Fruit fly (Drosophila melanogaster) whole organism, prepupa: ENCODE measurements around the gene OXA1L.

Experiments
- CG10631 ChIP-seq: fragments of 200-800 bp; sonication (Bioruptor generic); optimal IDR thresholded peaks from 2 replicates; lab custom pipeline; 2016; ENCODE audit warnings: missing biosample characterization, missing genetic modification characterization
- CG10669 ChIP-seq: fragments of 200-800 bp; sonication (Bioruptor generic); optimal IDR thresholded peaks from 3 replicates; lab custom pipeline; 2018; ENCODE audit warnings: missing biosample characterization, mild to moderate bottlenecking, missing genetic modification characterization, moderate library complexity
- CG11294 ChIP-seq: fragments of 200-800 bp; sonication (Bioruptor generic); IDR thresholded peaks from 2 replicates; pipeline ENCODE4 v1.3.6; 2022; ENCODE audit warnings: missing biosample characterization, missing genetic modification characterization
- CG11762 ChIP-seq: fragments of 200-800 bp; sonication (Bioruptor generic); optimal IDR thresholded peaks from 3 replicates; lab custom pipeline; 2016; ENCODE audit warnings: missing biosample characterization, missing genetic modification characterization; ENCODE audit not compliant: insufficient read depth
- CG1621 ChIP-seq: fragments of 200-800 bp; sonication (Bioruptor generic); optimal IDR thresholded peaks from 3 replicates; lab custom pipeline; 2018; ENCODE audit warnings: missing biosample characterization, mild to moderate bottlenecking, missing genetic modification characterization
- CG16779 ChIP-seq: fragments of 200-800 bp; sonication (Bioruptor generic); optimal IDR thresholded peaks from 3 replicates; lab custom pipeline; 2017; ENCODE audit warnings: missing biosample characterization, mild to moderate bottlenecking, missing genetic modification characterization
- CG31627 ChIP-seq: fragments of 200-800 bp; sonication (Bioruptor generic); optimal IDR thresholded peaks from 3 replicates; lab custom pipeline; 2016; ENCODE audit warnings: missing biosample characterization, missing genetic modification characterization
- CG32006 ChIP-seq: fragments of 200-800 bp; sonication (Bioruptor generic); optimal IDR thresholded peaks from 3 replicates; lab custom pipeline; 2017; ENCODE audit warnings: missing biosample characterization, mild to moderate bottlenecking, missing genetic modification characterization
- CG3919 ChIP-seq: fragments of 200-800 bp; sonication (Bioruptor generic); optimal IDR thresholded peaks from 3 replicates; lab custom pipeline; 2016; ENCODE audit warnings: missing biosample characterization, missing genetic modification characterization
- CG4318 ChIP-seq: fragments of 200-800 bp; sonication (Bioruptor generic); optimal IDR thresholded peaks from 3 replicates; lab custom pipeline; 2017; ENCODE audit warnings: missing biosample characterization, mild to moderate bottlenecking, missing genetic modification characterization
- CG6163 ChIP-seq: fragments of 200-800 bp; sonication (Bioruptor generic); IDR thresholded peaks from 3 replicates; pipeline ENCODE4 v1.3.6; 2022; ENCODE audit warnings: missing biosample characterization, missing genetic modification characterization
- CG6808 ChIP-seq: fragments of 200-800 bp; sonication (Bioruptor generic); optimal IDR thresholded peaks from 3 replicates; lab custom pipeline; 2017; ENCODE audit warnings: missing biosample characterization, missing genetic modification characterization, mild to moderate bottlenecking, moderate library complexity, missing genetic modification reagents
- CG8119 ChIP-seq: fragments of 200-800 bp; sonication (Bioruptor generic); IDR thresholded peaks from 3 replicates; pipeline ENCODE4 v1.3.6; 2022; ENCODE audit warnings: missing biosample characterization, missing genetic modification characterization
- CG8319 ChIP-seq: fragments of 200-800 bp; sonication (Bioruptor generic); optimal IDR thresholded peaks from 3 replicates; lab custom pipeline; 2016; ENCODE audit warnings: missing biosample characterization, missing genetic modification characterization
- CG8632 ChIP-seq: fragments of 200-800 bp; sonication (Bioruptor generic); optimal IDR thresholded peaks from 3 replicates; lab custom pipeline; 2016; ENCODE audit warnings: missing biosample characterization, missing genetic modification characterization
- CG9139 ChIP-seq: fragments of 200-800 bp; sonication (Bioruptor generic); optimal IDR thresholded peaks from 3 replicates; lab custom pipeline; 2017; ENCODE audit warnings: missing biosample characterization, mild to moderate bottlenecking, missing genetic modification characterization
- Eip78C ChIP-seq: fragments of 200-800 bp; sonication (Bioruptor generic); peaks from one replicate; lab custom pipeline; 2016; ENCODE audit warnings: missing biosample characterization, missing genetic modification characterization
- Eip93F ChIP-seq: fragments of 200-800 bp; sonication (Bioruptor generic); optimal IDR thresholded peaks from 2 replicates; lab custom pipeline; 2016; ENCODE audit warnings: missing biosample characterization, mild to moderate bottlenecking, missing genetic modification characterization
- Ets21C ChIP-seq: fragments of 200-800 bp; sonication (Bioruptor generic); optimal IDR thresholded peaks from 3 replicates; lab custom pipeline; 2016; ENCODE audit warnings: missing biosample characterization, missing genetic modification characterization
- Ets96B ChIP-seq: fragments of 200-800 bp; optimal IDR thresholded peaks from 2 replicates; lab custom pipeline; 2019; ENCODE audit warnings: missing biosample characterization, mild to moderate bottlenecking, missing genetic modification characterization, moderate library complexity
- Hr4 ChIP-seq: fragments of 200-800 bp; sonication (Bioruptor generic); optimal IDR thresholded peaks from 3 replicates; lab custom pipeline; 2016; ENCODE audit warnings: missing biosample characterization, missing genetic modification characterization
- Smox ChIP-seq: fragments of 200-800 bp; sonication (Bioruptor generic); optimal IDR thresholded peaks from 3 replicates; lab custom pipeline; 2016; ENCODE audit warnings: missing biosample characterization, missing genetic modification characterization
- Sox14 ChIP-seq: fragments of 200-800 bp; sonication (Bioruptor generic); optimal IDR thresholded peaks from 3 replicates; lab custom pipeline; 2016; ENCODE audit warnings: missing biosample characterization, missing genetic modification characterization
- acj6 ChIP-seq: fragments of 200-800 bp; sonication (Bioruptor generic); optimal IDR thresholded peaks from 3 replicates; lab custom pipeline; 2016; ENCODE audit warnings: missing biosample characterization, missing genetic modification characterization
- eg ChIP-seq: fragments of 200-800 bp; sonication (Bioruptor generic); IDR thresholded peaks from 3 replicates; pipeline ENCODE4 v1.3.6; 2022; ENCODE audit warnings: missing biosample characterization, missing genetic modification characterization
- fkh ChIP-seq: fragments of 200-800 bp; sonication (Bioruptor generic); optimal IDR thresholded peaks from 3 replicates; lab custom pipeline; 2017; ENCODE audit warnings: missing biosample characterization, mild to moderate bottlenecking, missing genetic modification characterization, moderate library complexity
- lz ChIP-seq: fragments of 200-800 bp; sonication (Bioruptor generic); optimal IDR thresholded peaks from 3 replicates; lab custom pipeline; 2016; ENCODE audit warnings: missing biosample characterization, missing genetic modification characterization
- net ChIP-seq: fragments of 200-800 bp; sonication (Bioruptor generic); optimal IDR thresholded peaks from 3 replicates; lab custom pipeline; 2016; ENCODE audit warnings: missing biosample characterization, missing genetic modification characterization
- pdm3 ChIP-seq: fragments of 200-800 bp; sonication (Bioruptor generic); optimal IDR thresholded peaks from 3 replicates; lab custom pipeline; 2016; ENCODE audit warnings: missing biosample characterization, missing genetic modification characterization
- salr ChIP-seq, 2 experiments: fragments of 200-800 bp; sonication (Bioruptor generic); optimal IDR thresholded peaks; 3 replicates each; lab custom pipeline; 2016 to 2018; ENCODE audit warnings: missing biosample characterization in 2 of 2, missing genetic modification characterization in 2 of 2, mild to moderate bottlenecking in 1 of 2
- svp ChIP-seq: fragments of 200-800 bp; sonication (Bioruptor generic); peaks from one replicate; lab custom pipeline; 2016; ENCODE audit warnings: missing biosample characterization, missing genetic modification characterization
- topi ChIP-seq: fragments of 200-800 bp; sonication (Bioruptor generic); optimal IDR thresholded peaks from 3 replicates; lab custom pipeline; 2016; ENCODE audit warnings: missing biosample characterization, missing genetic modification characterization
- vri ChIP-seq: fragments of 200-800 bp; sonication (Bioruptor generic); optimal IDR thresholded peaks from 3 replicates; lab custom pipeline; 2016; ENCODE audit warnings: missing biosample characterization, mild to moderate bottlenecking, missing genetic modification characterization

Gene OXA1L

DNA sequence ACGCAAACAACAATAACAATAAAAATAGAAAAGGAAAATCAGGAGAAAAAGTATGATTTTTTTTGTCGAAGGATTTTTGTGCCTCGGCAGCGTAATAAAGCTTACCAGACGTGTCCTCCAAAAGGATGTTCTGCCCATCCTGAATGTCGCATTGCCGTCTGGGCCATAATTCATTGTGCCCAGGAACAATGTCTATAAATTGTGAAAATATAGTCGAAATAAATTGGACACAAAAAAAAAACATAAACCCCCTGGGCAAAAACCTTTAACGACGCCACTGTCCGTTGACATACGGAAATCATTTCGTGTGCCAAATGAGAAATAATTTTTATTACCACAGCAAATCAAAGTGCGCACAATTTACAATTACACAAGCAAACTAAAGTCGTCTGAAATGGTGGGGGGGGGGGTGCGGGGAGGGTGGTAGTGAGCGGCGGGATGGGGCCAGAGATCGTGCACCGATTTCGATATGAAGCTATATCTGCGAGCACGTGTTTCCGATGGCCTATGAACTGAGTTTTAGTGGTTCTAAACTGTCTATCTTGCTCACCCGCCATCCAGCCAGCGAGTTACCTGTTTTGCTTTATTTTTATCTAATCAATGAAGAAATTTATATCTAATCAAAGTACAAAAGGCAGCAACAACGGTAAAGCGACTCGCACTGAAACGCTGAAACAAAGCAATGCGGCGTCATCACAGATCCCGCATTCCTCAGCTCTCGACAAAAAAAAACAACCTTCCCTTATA lies 19.5 kb downstream of the OXA1L start (continued):
- TF ChIP-seq CG32006 (GFP tag; lab: Kevin White, UChicago) (no peak), Sox14 (GFP tag; lab: Kevin White, UChicago) (no peak), CG1621 (tag; lab: Kevin White, UChicago) (no peak), CG3919 (GFP tag; lab: Kevin White, UChicago) (no peak), Ets21C (GFP tag; lab: Kevin White, UChicago) (no peak), CG10669 (no peak), CG8632 (GFP tag; lab: Kevin White, UChicago) (no peak), net (GFP tag; lab: Kevin White, UChicago) (no peak), CG8119 (GFP tag; lab: Robert Waterston, UW) (no peak), Eip93F (GFP tag; lab: Kevin White, UChicago) (no peak), CG10631 (GFP tag; lab: Kevin White, UChicago) (no peak), pdm3 (peak; percentile 6), vri (GFP tag; lab: Kevin White, UChicago) (no peak), fkh (GFP tag; lab: Kevin White, UChicago) (no peak), salr (GFP tag; optimal IDR thresholded peaks at IDR 0.05; lab: Kevin White, UChicago) (no peak), CG6808 (GFP tag; lab: Kevin White, UChicago) (no peak), CG11294 (GFP tag; lab: Robert Waterston, UW) (no peak), Hr4 (GFP tag; lab: Kevin White, UChicago) (no peak), Ets96B (tag; lab: Kevin White, UChicago) (no peak), svp (GFP tag; lab: Kevin White, UChicago) (no peak), CG11762 (no peak), topi (GFP tag; lab: Kevin White, UChicago) (no peak), CG4318 (GFP tag; lab: Kevin White, UChicago) (no peak), Smox (no peak)

DNA sequence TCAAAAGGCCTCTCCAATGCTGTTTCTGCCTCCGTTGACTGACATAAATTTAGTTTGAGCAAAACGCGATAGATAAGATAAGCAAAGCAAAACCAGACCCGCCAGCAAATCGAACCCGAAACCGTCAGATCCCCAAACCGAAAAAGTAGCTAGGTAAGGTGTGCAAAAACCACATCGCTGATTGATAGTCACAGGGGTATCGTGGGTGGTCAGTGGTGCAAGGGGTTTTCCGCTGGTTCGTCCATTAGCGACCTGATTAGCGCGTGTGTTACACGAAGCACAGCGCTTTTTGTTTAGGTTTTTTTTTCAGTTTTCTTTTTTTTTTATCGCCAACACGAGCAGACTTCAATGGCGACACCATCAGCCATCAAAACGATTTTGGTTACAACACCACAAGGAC lies 22.3 kb downstream of the OXA1L start:
- TF ChIP-seq CG31627 (GFP tag; lab: Kevin White, UChicago), result no peak
- TF ChIP-seq vri (GFP tag; lab: Kevin White, UChicago), result peak; percentile 48

DNA sequence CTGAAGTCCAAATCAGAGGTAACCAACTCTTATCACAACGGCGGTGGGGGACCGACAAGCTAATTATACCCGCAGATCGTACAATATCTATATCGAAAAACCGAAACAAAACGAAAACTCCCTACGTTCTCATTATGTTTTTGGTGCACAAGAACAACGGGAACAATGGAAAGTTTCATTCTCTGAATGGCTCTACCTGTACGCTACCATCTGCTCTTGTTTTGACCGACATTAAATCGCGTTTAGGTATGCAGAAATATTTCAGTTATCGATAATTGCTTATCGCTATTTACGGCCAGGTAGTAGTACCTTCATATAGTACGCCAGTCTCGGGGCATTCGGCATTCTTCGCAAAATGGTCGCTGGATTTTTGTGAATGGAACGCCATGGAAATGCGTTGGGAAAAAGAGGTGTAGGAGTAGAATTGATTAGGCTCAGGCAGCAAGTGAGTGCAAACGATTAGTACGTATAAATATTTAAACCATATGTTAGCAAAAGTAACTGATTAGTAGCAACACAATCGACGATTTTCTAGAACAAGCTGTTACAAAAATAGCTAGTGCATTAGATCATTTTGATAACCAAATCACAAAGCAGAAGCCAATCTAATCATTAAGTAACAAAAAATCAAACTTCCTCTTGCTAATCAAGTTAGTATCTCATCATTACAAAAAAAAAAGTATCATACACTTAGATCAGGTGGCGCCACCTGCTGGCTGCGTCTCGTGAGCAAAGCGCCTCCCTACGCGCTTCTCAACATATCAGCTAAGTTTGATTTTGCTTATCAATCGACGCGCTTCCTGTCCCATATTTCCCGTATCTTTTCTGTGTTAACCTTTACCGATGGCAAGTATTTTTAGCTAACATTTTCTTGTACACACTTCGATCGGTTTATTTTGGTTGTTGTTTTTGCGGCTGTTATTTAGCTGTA lies 23.5 kb downstream of the OXA1L start:
- TF ChIP-seq CG1621 (tag; lab: Kevin White, UChicago) (no peak), net (GFP tag; lab: Kevin White, UChicago) (no peak), Eip78C (GFP tag; lab: Kevin White, UChicago) (peak; percentile 36), vri (GFP tag; lab: Kevin White, UChicago) (peak; percentile 19), fkh (GFP tag; lab: Kevin White, UChicago) (peak; percentile 42), salr (GFP tag; optimal IDR thresholded peaks at IDR 0.05; lab: Kevin White, UChicago) (no peak), eg (GFP tag; lab: Robert Waterston, UW) (no peak), CG9139 (GFP tag; lab: Kevin White, UChicago) (no peak), acj6 (no peak)

DNA sequence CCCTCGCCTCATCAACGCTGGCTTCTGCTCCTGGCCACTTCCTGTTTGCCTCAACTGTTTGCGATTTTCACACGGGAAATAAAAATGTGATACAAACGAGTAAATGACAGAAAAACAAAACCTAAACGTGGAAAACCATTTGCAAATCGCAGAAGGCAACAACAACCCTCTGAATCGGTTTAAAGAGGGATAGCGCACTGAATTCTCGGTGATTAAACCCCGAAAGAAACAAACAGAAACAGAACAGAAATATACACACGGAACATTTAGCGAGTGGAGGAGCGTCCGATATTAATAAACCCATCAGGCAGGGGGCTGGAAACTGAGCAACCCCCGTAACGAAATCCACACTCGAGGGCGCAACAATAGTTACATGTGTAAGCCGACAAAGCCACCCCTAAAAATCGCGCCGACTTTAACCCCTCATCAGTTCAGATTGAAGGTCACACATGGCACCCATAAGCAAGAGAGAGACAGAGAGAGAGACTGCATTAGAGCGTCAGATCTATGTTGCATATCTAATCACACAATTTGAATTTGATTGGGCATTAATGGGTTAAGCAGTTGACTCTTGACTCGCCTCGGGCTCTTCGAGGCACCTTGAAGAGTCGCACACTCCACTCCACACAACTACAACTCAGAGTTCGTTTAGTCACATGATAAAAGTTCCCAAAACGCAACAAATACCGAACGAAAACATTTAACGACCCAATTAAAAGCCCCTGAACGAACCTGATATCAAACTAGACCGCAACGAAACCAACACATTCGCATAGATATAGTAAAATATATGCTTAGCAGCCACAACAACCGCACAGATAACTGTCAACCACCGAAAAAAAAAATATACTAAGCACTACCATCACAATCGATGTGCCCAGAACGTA lies 24.4 kb downstream of the OXA1L start:
- TF ChIP-seq CG1621 (tag; lab: Kevin White, UChicago) (no peak), CG6163 (GFP tag; lab: Robert Waterston, UW) (no peak), CG8319 (no peak), lz (GFP tag; lab: Kevin White, UChicago) (no peak), svp (GFP tag; lab: Kevin White, UChicago) (no peak), CG16779 (tag; lab: Kevin White, UChicago) (no peak), Hr4 (GFP tag; lab: Kevin White, UChicago) (no peak)
- TF ChIP-seq, all 60 proteins: peak for 0
